Worm (Caenorhabditis elegans) whole organism, late embryonic: ENCODE data around the gene dmd-4.

Experiments used
- C38D4.7 ChIP-seq: fragments of 200-800 bp; sonication (Bioruptor generic); optimal IDR thresholded peaks from 2 replicates; lab custom pipeline; 2018; ENCODE audit warnings: mild to moderate bottlenecking, missing genetic modification characterization, moderate library complexity, missing compliant biosample characterization
- K02D7.2 ChIP-seq: sonication (generic microtip); optimal IDR thresholded peaks from 2 replicates; lab custom pipeline; 2017; ENCODE audit warnings: mild to moderate bottlenecking, missing genetic modification characterization, missing compliant biosample characterization
- K09A11.1 ChIP-seq: sonication (generic microtip); optimal IDR thresholded peaks from 2 replicates; lab custom pipeline; 2017; ENCODE audit warnings: antibody characterized with exemption, mild to moderate bottlenecking, missing genetic modification characterization, missing compliant biosample characterization; ENCODE audit not compliant: insufficient read depth
- ahr-1 ChIP-seq: sonication (generic microtip); optimal IDR thresholded peaks from 2 replicates; lab custom pipeline; 2016; ENCODE audit warnings: missing genetic modification characterization, missing compliant biosample characterization
- ama-1 ChIP-seq: fragments of 150-350 bp; optimal IDR thresholded peaks from 2 replicates; lab custom pipeline; 2014
- ceh-14 ChIP-seq: sonication (generic microtip); optimal IDR thresholded peaks from 2 replicates; lab custom pipeline; 2016; ENCODE audit warnings: missing genotype, missing genetic modification characterization, missing compliant biosample characterization
- ceh-19 ChIP-seq: fragments of 200-800 bp; sonication (Bioruptor generic); optimal IDR thresholded peaks from 2 replicates; lab custom pipeline; 2018; ENCODE audit warnings: mild to moderate bottlenecking, missing genetic modification characterization, missing compliant biosample characterization
- ceh-22 ChIP-seq: sonication (generic microtip); optimal IDR thresholded peaks from 2 replicates; lab custom pipeline; 2017; ENCODE audit warnings: missing biosample characterization, missing genetic modification characterization
- ceh-24 ChIP-seq: sonication (generic microtip); optimal IDR thresholded peaks from 2 replicates; lab custom pipeline; 2016; ENCODE audit warnings: mild to moderate bottlenecking, missing genetic modification characterization, missing compliant biosample characterization
- ceh-45 ChIP-seq: fragments of 200-800 bp; sonication (Bioruptor generic); IDR thresholded peaks from 2 replicates; pipeline ENCODE4 v1.3.6; 2022; ENCODE audit warnings: missing genetic modification reagents, missing genetic modification characterization, missing compliant biosample characterization
- ceh-48 ChIP-seq: sonication (generic microtip); optimal IDR thresholded peaks from 2 replicates; lab custom pipeline; 2016; ENCODE audit warnings: missing genetic modification characterization, inconsistent platforms, missing compliant biosample characterization
- ceh-6 ChIP-seq: fragments of 200-800 bp; sonication (Bioruptor generic); optimal IDR thresholded peaks from 2 replicates; lab custom pipeline; 2018; ENCODE audit warnings: mild to moderate bottlenecking, missing genetic modification characterization, missing compliant biosample characterization
- che-1 ChIP-seq: sonication (generic microtip); optimal IDR thresholded peaks from 2 replicates; lab custom pipeline; 2016; ENCODE audit warnings: mild to moderate bottlenecking, missing genetic modification characterization, missing compliant biosample characterization
- dmd-4 ChIP-seq: sonication (generic microtip); optimal IDR thresholded peaks from 2 replicates; lab custom pipeline; 2016; ENCODE audit warnings: borderline replicate concordance, missing genetic modification characterization, missing compliant biosample characterization
- elt-4 ChIP-seq: sonication (generic microtip); optimal IDR thresholded peaks from 2 replicates; lab custom pipeline; 2016; ENCODE audit warnings: missing genetic modification characterization, missing compliant biosample characterization
- eyg-1 ChIP-seq: sonication (generic microtip); optimal IDR thresholded peaks from 2 replicates; lab custom pipeline; 2016; ENCODE audit warnings: missing genotype, missing genetic modification characterization, missing compliant biosample characterization
- fax-1 ChIP-seq: sonication (generic microtip); optimal IDR thresholded peaks from 2 replicates; lab custom pipeline; 2016; ENCODE audit warnings: missing genotype, missing genetic modification characterization, missing compliant biosample characterization
- fkh-10 ChIP-seq: fragments of 150-350 bp; optimal IDR thresholded peaks from 2 replicates; lab custom pipeline; 2014; ENCODE audit warnings: missing biosample characterization, missing genetic modification reagents, missing genetic modification characterization
- gmeb-2 ChIP-seq: sonication (generic microtip); optimal IDR thresholded peaks from 2 replicates; lab custom pipeline; 2016; ENCODE audit warnings: missing genetic modification characterization, inconsistent platforms, missing compliant biosample characterization
- hlh-15 ChIP-seq: sonication (generic microtip); optimal IDR thresholded peaks from 2 replicates; lab custom pipeline; 2016; ENCODE audit warnings: missing genetic modification characterization, missing compliant biosample characterization
- hlh-6 ChIP-seq: sonication (generic microtip); optimal IDR thresholded peaks from 2 replicates; lab custom pipeline; 2016; ENCODE audit warnings: missing genotype, missing genetic modification characterization, missing compliant biosample characterization
- hlh-8 ChIP-seq: sonication (generic microtip); optimal IDR thresholded peaks from 2 replicates; lab custom pipeline; 2016; ENCODE audit warnings: missing genotype, missing genetic modification characterization, missing compliant biosample characterization
- lim-6 ChIP-seq: sonication (generic microtip); optimal IDR thresholded peaks from 2 replicates; lab custom pipeline; 2016; ENCODE audit warnings: missing genetic modification characterization, missing compliant biosample characterization
- lin-11 ChIP-seq: fragments of 200-800 bp; sonication (Bioruptor generic); optimal IDR thresholded peaks from 2 replicates; lab custom pipeline; 2018; ENCODE audit warnings: mild to moderate bottlenecking, missing genetic modification characterization, missing compliant biosample characterization
- madf-2 ChIP-seq: sonication (generic microtip); optimal IDR thresholded peaks from 2 replicates; lab custom pipeline; 2017; ENCODE audit warnings: missing genetic modification characterization, missing compliant biosample characterization
- mec-3 ChIP-seq: sonication (generic microtip); optimal IDR thresholded peaks from 2 replicates; lab custom pipeline; 2016; ENCODE audit warnings: borderline replicate concordance, missing genetic modification characterization, missing compliant biosample characterization
- nfya-1 ChIP-seq: sonication (generic microtip); optimal IDR thresholded peaks from 2 replicates; lab custom pipeline; 2017; ENCODE audit warnings: missing genetic modification characterization, mild to moderate bottlenecking, missing compliant biosample characterization, antibody characterized with exemption, moderate library complexity
- odd-2 ChIP-seq: sonication (generic microtip); optimal IDR thresholded peaks from 2 replicates; lab custom pipeline; 2017; ENCODE audit warnings: antibody characterized with exemption, mild to moderate bottlenecking, missing genetic modification characterization, missing compliant biosample characterization
- pag-3 ChIP-seq: sonication (generic microtip); optimal IDR thresholded peaks from 2 replicates; lab custom pipeline; 2016; ENCODE audit warnings: missing compliant biosample characterization, missing genetic modification characterization, borderline replicate concordance
- pat-9 ChIP-seq: fragments of 200-800 bp; sonication (Bioruptor generic); optimal IDR thresholded peaks from 2 replicates; lab custom pipeline; 2018; ENCODE audit warnings: mild to moderate bottlenecking, missing genetic modification characterization, moderate library complexity, missing compliant biosample characterization
- pax-1 ChIP-seq: fragments of 150-350 bp; optimal IDR thresholded peaks from 2 replicates; lab custom pipeline; 2014; ENCODE audit warnings: missing biosample characterization, missing genetic modification characterization
- pha-4 ChIP-seq: fragments of 150-350 bp; optimal IDR thresholded peaks from 2 replicates; lab custom pipeline; 2018; ENCODE audit warnings: missing biosample characterization, missing genetic modification reagents, missing genetic modification characterization
- pqm-1 ChIP-seq: sonication (generic microtip); optimal IDR thresholded peaks from 2 replicates; lab custom pipeline; 2016; ENCODE audit warnings: missing genetic modification characterization, missing compliant biosample characterization
- ref-2 ChIP-seq: sonication (generic microtip); optimal IDR thresholded peaks from 2 replicates; lab custom pipeline; 2016; ENCODE audit warnings: missing genetic modification characterization, missing compliant biosample characterization
- rnt-1 ChIP-seq: sonication (generic microtip); optimal IDR thresholded peaks from 2 replicates; lab custom pipeline; 2016; ENCODE audit warnings: missing genetic modification characterization, missing compliant biosample characterization
- sdc-2 ChIP-seq: sonication (generic microtip); optimal IDR thresholded peaks from 2 replicates; lab custom pipeline; 2016; ENCODE audit warnings: missing genotype, missing genetic modification characterization, missing compliant biosample characterization
- sox-2 ChIP-seq: fragments of 200-800 bp; sonication (Bioruptor generic); IDR thresholded peaks from 2 replicates; pipeline ENCODE4 v1.3.6; 2022; ENCODE audit warnings: missing genetic modification reagents, missing genetic modification characterization, missing compliant biosample characterization
- tbx-2 ChIP-seq: sonication (generic microtip); optimal IDR thresholded peaks from 2 replicates; lab custom pipeline; 2016; ENCODE audit warnings: missing genetic modification characterization, missing compliant biosample characterization
- ttx-3 ChIP-seq: sonication (generic microtip); optimal IDR thresholded peaks from 2 replicates; lab custom pipeline; 2016; ENCODE audit warnings: missing genetic modification reagents, missing genetic modification characterization, missing compliant biosample characterization
- unc-3 ChIP-seq, 2 experiments: fragments of 200-800 bp in 1 of 2; sonication (Bioruptor generic) in 1 of 2; sonication (generic microtip) in 1 of 2; conservative IDR thresholded peaks in 1 of 2; optimal IDR thresholded peaks in 1 of 2; 2 replicates each; pipeline versions ENCODE4 v1.3.6 to Lab custom; 2016 to 2022; ENCODE audit warnings: missing compliant biosample characterization in 2 of 2, missing genetic modification characterization in 2 of 2, missing genetic modification reagents in 1 of 2
- unc-42 ChIP-seq: sonication (generic microtip); optimal IDR thresholded peaks from 2 replicates; lab custom pipeline; 2016; ENCODE audit warnings: missing genotype, missing genetic modification characterization, missing compliant biosample characterization
- unc-55 ChIP-seq: sonication (generic microtip); optimal IDR thresholded peaks from 2 replicates; lab custom pipeline; 2017; ENCODE audit warnings: missing biosample characterization, missing genetic modification reagents, missing genetic modification characterization
- unc-86 ChIP-seq: sonication (generic microtip); optimal IDR thresholded peaks from 2 replicates; lab custom pipeline; 2016; ENCODE audit warnings: missing genetic modification characterization, missing compliant biosample characterization
- zip-5 ChIP-seq: sonication (generic microtip); optimal IDR thresholded peaks from 2 replicates; lab custom pipeline; 2016; ENCODE audit warnings: missing genetic modification characterization, missing compliant biosample characterization
- ztf-16 ChIP-seq: sonication (generic microtip); optimal IDR thresholded peaks from 2 replicates; lab custom pipeline; 2017; ENCODE audit warnings: missing genetic modification characterization, missing compliant biosample characterization

dmd-4 gene

DNA sequence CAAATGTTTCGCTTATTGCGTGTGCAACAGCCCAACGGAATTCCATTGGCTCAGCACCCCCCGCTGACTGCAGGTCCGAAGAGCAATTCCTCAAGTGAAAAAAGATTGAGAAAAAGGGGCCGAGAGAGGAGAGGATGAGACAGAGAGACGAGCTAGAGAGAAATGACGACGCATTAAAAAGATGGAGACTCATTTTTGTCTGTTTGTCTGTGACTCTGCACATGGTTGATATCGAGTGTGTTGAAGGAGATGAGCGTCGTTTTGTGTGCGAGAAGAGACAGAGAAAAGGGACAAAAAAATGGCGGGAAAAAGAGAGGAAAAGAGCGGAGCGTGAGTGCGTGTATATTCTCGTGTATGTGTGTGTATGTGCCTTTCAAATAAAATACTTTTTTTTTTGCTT lies 20.6 kb downstream of the dmd-4 start (continued):
- TF ChIP-seq ref-2 = peak; percentile 68
- TF ChIP-seq dmd-4 (tag; lab: Kevin White, UChicago) = peak; percentile 29
- peak; percentile 58 for TF ChIP-seq pag-3 (tag; lab: Kevin White, UChicago)
- no peak for TF ChIP-seq eyg-1 (tag; lab: Kevin White, UChicago)
- TF ChIP-seq ama-1 (lab: Kevin White, UChicago) = no peak
- no peak for TF ChIP-seq fkh-10 (GFP tag; lab: Kevin White, UChicago)
- no peak for TF ChIP-seq ceh-22
- TF ChIP-seq pha-4 = no peak
- no peak for TF ChIP-seq ttx-3
- peak; percentile 41 for TF ChIP-seq lim-6
- TF ChIP-seq elt-4 = no peak
- TF ChIP-seq ceh-48 (tag; lab: Kevin White, UChicago) = no peak
- no peak for TF ChIP-seq ceh-24 (tag; lab: Kevin White, UChicago)
- peak; percentile 43 for TF ChIP-seq hlh-8
- TF ChIP-seq unc-55 (GFP tag; lab: Kevin White, UChicago) = peak; percentile 41
- peak; percentile 91 for TF ChIP-seq tbx-2 (tag; lab: Kevin White, UChicago)
- no peak for TF ChIP-seq pqm-1
- TF ChIP-seq sdc-2 (tag; lab: Kevin White, UChicago) = peak; percentile 79
- no peak for TF ChIP-seq unc-3 (GFP tag; conservative IDR thresholded peaks at IDR 0.05; lab: Robert Waterston, UW)
- TF ChIP-seq unc-3 (tag; optimal IDR thresholded peaks at IDR 0.05; lab: Kevin White, UChicago) = peak; percentile 14
- TF ChIP-seq lin-11 (tag; lab: Kevin White, UChicago) = no peak
- TF ChIP-seq odd-2 = no peak
- TF ChIP-seq hlh-15 (tag; lab: Kevin White, UChicago) = no peak
- TF ChIP-seq ahr-1 (tag; lab: Kevin White, UChicago) = no peak
- TF ChIP-seq ceh-6 (GFP tag; lab: Kevin White, UChicago) = no peak
- no peak for TF ChIP-seq zip-5 (tag; lab: Kevin White, UChicago)
- TF ChIP-seq ztf-16 (tag; lab: Kevin White, UChicago) = no peak
- no peak for TF ChIP-seq che-1 (tag; lab: Kevin White, UChicago)
- no peak for TF ChIP-seq unc-86
- no peak for TF ChIP-seq ceh-45 (GFP tag; lab: Robert Waterston, UW)
- no peak for TF ChIP-seq C38D4.7 (GFP tag; lab: Kevin White, UChicago)
- no peak for TF ChIP-seq gmeb-2 (tag; lab: Kevin White, UChicago)
- peak; percentile 35 for TF ChIP-seq ceh-19
- TF ChIP-seq madf-2 (tag; lab: Kevin White, UChicago) = no peak
- TF ChIP-seq pax-1 = no peak
- no peak for TF ChIP-seq mec-3 (tag; lab: Kevin White, UChicago)

- TF ChIP-seq ref-2 = no peak
- no peak for TF ChIP-seq K09A11.1 (tag; lab: Kevin White, UChicago)
- TF ChIP-seq unc-42 (tag; lab: Kevin White, UChicago) = peak; percentile 71
- no peak for TF ChIP-seq rnt-1 (tag; lab: Kevin White, UChicago)
- TF ChIP-seq madf-2 (tag; lab: Kevin White, UChicago) = no peak
- no peak for TF ChIP-seq ceh-14 (tag; lab: Kevin White, UChicago)
- no peak for TF ChIP-seq zip-5 (tag; lab: Kevin White, UChicago)
- no peak for TF ChIP-seq fax-1
Measured at ce11 chrX:14838339-14838738, 23.3 kb downstream of the dmd-4 start.

DNA sequence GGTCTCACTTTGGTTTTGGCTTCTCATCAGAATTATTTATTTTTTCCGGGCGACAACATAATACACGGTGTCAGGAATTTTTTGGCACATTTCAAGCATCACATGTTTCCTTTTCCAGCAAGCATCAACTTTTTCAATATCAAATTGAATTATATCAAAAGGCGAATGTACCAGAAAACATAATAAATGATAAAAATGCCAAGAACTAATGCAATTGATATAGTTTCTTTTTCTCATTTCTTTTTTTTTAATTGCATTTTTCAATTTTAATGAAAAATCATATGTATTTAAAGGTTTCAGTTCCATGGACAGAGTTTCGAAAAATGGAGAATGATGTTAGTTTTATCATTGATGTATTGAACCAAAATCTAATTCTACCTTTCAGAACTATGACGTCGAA lies 30.1 kb downstream of the dmd-4 start, which contains the start of gene dpf-2:
Gene dpf-2 (plus strand): TSS at position 301 of the 400 bp plus-strand sequence.
- TF ChIP-seq hlh-6 (tag; lab: Kevin White, UChicago) (no peak), C38D4.7 (GFP tag; lab: Kevin White, UChicago) (no peak), pag-3 (tag; lab: Kevin White, UChicago) (no peak), K02D7.2 (tag; lab: Kevin White, UChicago) (no peak), sox-2 (GFP tag; lab: Robert Waterston, UW) (no peak), pat-9 (tag; lab: Kevin White, UChicago) (no peak), dmd-4 (tag; lab: Kevin White, UChicago) (no peak), ztf-16 (tag; lab: Kevin White, UChicago) (no peak), sdc-2 (tag; lab: Kevin White, UChicago) (no peak), rnt-1 (tag; lab: Kevin White, UChicago) (no peak), nfya-1 (no peak), unc-86 (no peak), ceh-19 (no peak), pqm-1 (no peak)
